Fruit fly (Drosophila melanogaster) whole organism, prepupa: ENCODE measurements around the gene Kyat.

Experiments used
- Blimp-1 ChIP-seq: fragments of 200-800 bp; sonication (Bioruptor generic); optimal IDR thresholded peaks from 3 replicates; lab custom pipeline; 2017; ENCODE audit warnings: missing biosample characterization, missing genetic modification characterization, mild to moderate bottlenecking, moderate library complexity, missing genetic modification reagents
- CG10631 ChIP-seq: fragments of 200-800 bp; sonication (Bioruptor generic); optimal IDR thresholded peaks from 2 replicates; lab custom pipeline; 2016; ENCODE audit warnings: missing biosample characterization, missing genetic modification characterization
- CG10669 ChIP-seq: fragments of 200-800 bp; sonication (Bioruptor generic); optimal IDR thresholded peaks from 3 replicates; lab custom pipeline; 2018; ENCODE audit warnings: missing biosample characterization, mild to moderate bottlenecking, missing genetic modification characterization, moderate library complexity
- CG11762 ChIP-seq: fragments of 200-800 bp; sonication (Bioruptor generic); optimal IDR thresholded peaks from 3 replicates; lab custom pipeline; 2016; ENCODE audit warnings: missing biosample characterization, missing genetic modification characterization; ENCODE audit not compliant: insufficient read depth
- CG15336 ChIP-seq: fragments of 200-800 bp; sonication (Bioruptor generic); IDR thresholded peaks from 2 replicates; pipeline ENCODE4 v1.3.6; 2022; ENCODE audit warnings: missing biosample characterization, missing genetic modification characterization
- CG1621 ChIP-seq: fragments of 200-800 bp; sonication (Bioruptor generic); optimal IDR thresholded peaks from 3 replicates; lab custom pipeline; 2018; ENCODE audit warnings: missing biosample characterization, mild to moderate bottlenecking, missing genetic modification characterization
- CG16779 ChIP-seq: fragments of 200-800 bp; sonication (Bioruptor generic); optimal IDR thresholded peaks from 3 replicates; lab custom pipeline; 2017; ENCODE audit warnings: missing biosample characterization, mild to moderate bottlenecking, missing genetic modification characterization
- CG3032 ChIP-seq: fragments of 200-800 bp; optimal IDR thresholded peaks from 2 replicates; lab custom pipeline; 2019; ENCODE audit warnings: missing biosample characterization, mild to moderate bottlenecking, missing genetic modification characterization, moderate library complexity
- CG31627 ChIP-seq: fragments of 200-800 bp; sonication (Bioruptor generic); optimal IDR thresholded peaks from 3 replicates; lab custom pipeline; 2016; ENCODE audit warnings: missing biosample characterization, missing genetic modification characterization
- CG32006 ChIP-seq: fragments of 200-800 bp; sonication (Bioruptor generic); optimal IDR thresholded peaks from 3 replicates; lab custom pipeline; 2017; ENCODE audit warnings: missing biosample characterization, mild to moderate bottlenecking, missing genetic modification characterization
- CG3919 ChIP-seq: fragments of 200-800 bp; sonication (Bioruptor generic); optimal IDR thresholded peaks from 3 replicates; lab custom pipeline; 2016; ENCODE audit warnings: missing biosample characterization, missing genetic modification characterization
- CG4318 ChIP-seq: fragments of 200-800 bp; sonication (Bioruptor generic); optimal IDR thresholded peaks from 3 replicates; lab custom pipeline; 2017; ENCODE audit warnings: missing biosample characterization, mild to moderate bottlenecking, missing genetic modification characterization
- CG6163 ChIP-seq: fragments of 200-800 bp; sonication (Bioruptor generic); IDR thresholded peaks from 3 replicates; pipeline ENCODE4 v1.3.6; 2022; ENCODE audit warnings: missing biosample characterization, missing genetic modification characterization
- CG6276 ChIP-seq: fragments of 200-800 bp; sonication (Bioruptor generic); optimal IDR thresholded peaks from 2 replicates; lab custom pipeline; 2017; ENCODE audit warnings: missing biosample characterization, mild to moderate bottlenecking, missing genetic modification characterization
- CG6792 ChIP-seq: fragments of 200-800 bp; sonication (Bioruptor generic); optimal IDR thresholded peaks from 3 replicates; lab custom pipeline; 2016; ENCODE audit warnings: missing biosample characterization, missing genetic modification characterization
- CG6808 ChIP-seq: fragments of 200-800 bp; sonication (Bioruptor generic); optimal IDR thresholded peaks from 3 replicates; lab custom pipeline; 2017; ENCODE audit warnings: missing biosample characterization, missing genetic modification characterization, mild to moderate bottlenecking, moderate library complexity, missing genetic modification reagents
- CG6854 ChIP-seq: fragments of 200-800 bp; sonication (Bioruptor generic); optimal IDR thresholded peaks from 2 replicates; lab custom pipeline; 2017; ENCODE audit warnings: missing biosample characterization, mild to moderate bottlenecking, missing genetic modification characterization
- CG7368 ChIP-seq: fragments of 200-800 bp; sonication (Bioruptor generic); optimal IDR thresholded peaks from 3 replicates; lab custom pipeline; 2016; ENCODE audit warnings: missing biosample characterization, missing genetic modification characterization
- CG8119 ChIP-seq: fragments of 200-800 bp; sonication (Bioruptor generic); IDR thresholded peaks from 3 replicates; pipeline ENCODE4 v1.3.6; 2022; ENCODE audit warnings: missing biosample characterization, missing genetic modification characterization
- CG8319 ChIP-seq: fragments of 200-800 bp; sonication (Bioruptor generic); optimal IDR thresholded peaks from 3 replicates; lab custom pipeline; 2016; ENCODE audit warnings: missing biosample characterization, missing genetic modification characterization
- CG8632 ChIP-seq: fragments of 200-800 bp; sonication (Bioruptor generic); optimal IDR thresholded peaks from 3 replicates; lab custom pipeline; 2016; ENCODE audit warnings: missing biosample characterization, missing genetic modification characterization
- Eip75B ChIP-seq: fragments of 200-800 bp; sonication (Bioruptor generic); optimal IDR thresholded peaks from 3 replicates; lab custom pipeline; 2016; ENCODE audit warnings: missing biosample characterization, missing genetic modification characterization
- Eip78C ChIP-seq: fragments of 200-800 bp; sonication (Bioruptor generic); peaks from one replicate; lab custom pipeline; 2016; ENCODE audit warnings: missing biosample characterization, missing genetic modification characterization
- Eip93F ChIP-seq: fragments of 200-800 bp; sonication (Bioruptor generic); optimal IDR thresholded peaks from 2 replicates; lab custom pipeline; 2016; ENCODE audit warnings: missing biosample characterization, mild to moderate bottlenecking, missing genetic modification characterization
- Ets21C ChIP-seq: fragments of 200-800 bp; sonication (Bioruptor generic); optimal IDR thresholded peaks from 3 replicates; lab custom pipeline; 2016; ENCODE audit warnings: missing biosample characterization, missing genetic modification characterization
- Ets96B ChIP-seq: fragments of 200-800 bp; optimal IDR thresholded peaks from 2 replicates; lab custom pipeline; 2019; ENCODE audit warnings: missing biosample characterization, mild to moderate bottlenecking, missing genetic modification characterization, moderate library complexity
- Gug ChIP-seq: fragments of 200-800 bp; sonication (Bioruptor generic); IDR thresholded peaks from 2 replicates; pipeline ENCODE4 v1.3.6; 2022; ENCODE audit warnings: missing biosample characterization, missing genetic modification characterization
- Hr38 ChIP-seq: sonication (Bioruptor generic); optimal IDR thresholded peaks from 2 replicates; lab custom pipeline; 2016; ENCODE audit warnings: missing biosample characterization, missing genetic modification characterization
- Met ChIP-seq: fragments of 200-800 bp; sonication (Bioruptor generic); optimal IDR thresholded peaks from 3 replicates; lab custom pipeline; 2016; ENCODE audit warnings: missing biosample characterization, missing genetic modification characterization
- OdsH ChIP-seq: fragments of 200-800 bp; sonication (Bioruptor generic); optimal IDR thresholded peaks from 3 replicates; lab custom pipeline; 2016; ENCODE audit warnings: missing biosample characterization, missing genetic modification characterization
- Smox ChIP-seq: fragments of 200-800 bp; sonication (Bioruptor generic); optimal IDR thresholded peaks from 3 replicates; lab custom pipeline; 2016; ENCODE audit warnings: missing biosample characterization, missing genetic modification characterization
- Sox102F ChIP-seq: fragments of 200-800 bp; sonication (Bioruptor generic); optimal IDR thresholded peaks from 2 replicates; lab custom pipeline; 2016; ENCODE audit warnings: missing biosample characterization, mild to moderate bottlenecking, missing genetic modification characterization
- Sox14 ChIP-seq: fragments of 200-800 bp; sonication (Bioruptor generic); optimal IDR thresholded peaks from 3 replicates; lab custom pipeline; 2016; ENCODE audit warnings: missing biosample characterization, missing genetic modification characterization
- cyc ChIP-seq: fragments of 200-800 bp; sonication (Bioruptor generic); optimal IDR thresholded peaks from 3 replicates; lab custom pipeline; 2016; ENCODE audit warnings: missing biosample characterization, missing genetic modification characterization
- dac ChIP-seq: fragments of 200-800 bp; sonication (Bioruptor generic); optimal IDR thresholded peaks from 2 replicates; lab custom pipeline; 2017; ENCODE audit warnings: missing biosample characterization, mild to moderate bottlenecking, missing genetic modification characterization
- dsx ChIP-seq: fragments of 200-800 bp; optimal IDR thresholded peaks from 3 replicates; lab custom pipeline; 2019; ENCODE audit warnings: missing biosample characterization, mild to moderate bottlenecking, missing genetic modification characterization, moderate library complexity; ENCODE audit not compliant: poor library complexity, severe bottlenecking
- eg ChIP-seq: fragments of 200-800 bp; sonication (Bioruptor generic); IDR thresholded peaks from 3 replicates; pipeline ENCODE4 v1.3.6; 2022; ENCODE audit warnings: missing biosample characterization, missing genetic modification characterization
- fd59A ChIP-seq: fragments of 200-800 bp; sonication (Bioruptor generic); optimal IDR thresholded peaks from 2 replicates; lab custom pipeline; 2017; ENCODE audit warnings: missing biosample characterization, mild to moderate bottlenecking, missing genetic modification characterization, missing genetic modification reagents
- fd85E ChIP-seq: fragments of 200-800 bp; sonication (Bioruptor generic); optimal IDR thresholded peaks from 3 replicates; lab custom pipeline; 2016; ENCODE audit warnings: missing biosample characterization, missing genetic modification characterization
- fkh ChIP-seq: fragments of 200-800 bp; sonication (Bioruptor generic); optimal IDR thresholded peaks from 3 replicates; lab custom pipeline; 2017; ENCODE audit warnings: missing biosample characterization, mild to moderate bottlenecking, missing genetic modification characterization, moderate library complexity
- lz ChIP-seq: fragments of 200-800 bp; sonication (Bioruptor generic); optimal IDR thresholded peaks from 3 replicates; lab custom pipeline; 2016; ENCODE audit warnings: missing biosample characterization, missing genetic modification characterization
- net ChIP-seq: fragments of 200-800 bp; sonication (Bioruptor generic); optimal IDR thresholded peaks from 3 replicates; lab custom pipeline; 2016; ENCODE audit warnings: missing biosample characterization, missing genetic modification characterization
- pdm3 ChIP-seq: fragments of 200-800 bp; sonication (Bioruptor generic); optimal IDR thresholded peaks from 3 replicates; lab custom pipeline; 2016; ENCODE audit warnings: missing biosample characterization, missing genetic modification characterization
- salr ChIP-seq, 2 experiments: fragments of 200-800 bp; sonication (Bioruptor generic); optimal IDR thresholded peaks; 3 replicates each; lab custom pipeline; 2016 to 2018; ENCODE audit warnings: missing biosample characterization in 2 of 2, missing genetic modification characterization in 2 of 2, mild to moderate bottlenecking in 1 of 2
- spab ChIP-seq: fragments of 200-800 bp; sonication (Bioruptor generic); optimal IDR thresholded peaks from 2 replicates; lab custom pipeline; 2017; ENCODE audit warnings: missing biosample characterization, mild to moderate bottlenecking, missing genetic modification characterization, missing genetic modification reagents
- svp ChIP-seq: fragments of 200-800 bp; sonication (Bioruptor generic); peaks from one replicate; lab custom pipeline; 2016; ENCODE audit warnings: missing biosample characterization, missing genetic modification characterization
- topi ChIP-seq: fragments of 200-800 bp; sonication (Bioruptor generic); optimal IDR thresholded peaks from 3 replicates; lab custom pipeline; 2016; ENCODE audit warnings: missing biosample characterization, missing genetic modification characterization
- vri ChIP-seq: fragments of 200-800 bp; sonication (Bioruptor generic); optimal IDR thresholded peaks from 3 replicates; lab custom pipeline; 2016; ENCODE audit warnings: missing biosample characterization, mild to moderate bottlenecking, missing genetic modification characterization

The Kyat gene

dm6 chr3R:11773999-11774397 lies 48.3 kb downstream of the Kyat start (continued):
- TF ChIP-seq CG3032 (tag; lab: Kevin White, UChicago) (peak; percentile 68), Hr38 (GFP tag; lab: Kevin White, UChicago) (no peak), Sox14 (GFP tag; lab: Kevin White, UChicago) (peak; percentile 24), dsx (GFP tag; lab: Kevin White, UChicago) (peak; percentile 66), CG6792 (GFP tag; lab: Kevin White, UChicago) (peak; percentile 49), salr (GFP tag; optimal IDR thresholded peaks at IDR 0.05; lab: Kevin White, UChicago) (peak in 1 of 2 experiments; percentile 34), Eip75B (peak; percentile 58), lz (GFP tag; lab: Kevin White, UChicago) (peak; percentile 43), Smox (GFP tag; lab: Kevin White, UChicago) (peak; percentile 40), CG6163 (no peak), fkh (GFP tag; lab: Kevin White, UChicago) (no peak), Sox102F (GFP tag; lab: Kevin White, UChicago) (peak; percentile 3), CG31627 (GFP tag; lab: Kevin White, UChicago) (peak; percentile 27), Ets21C (GFP tag; lab: Kevin White, UChicago) (no peak), svp (GFP tag; lab: Kevin White, UChicago) (no peak), CG10669 (GFP tag; lab: Kevin White, UChicago) (peak; percentile 38), pdm3 (GFP tag; lab: Kevin White, UChicago) (peak; percentile 36), CG10631 (GFP tag; lab: Kevin White, UChicago) (peak; percentile 53), Met (peak; percentile 52), CG6854 (no peak), vri (GFP tag; lab: Kevin White, UChicago) (no peak), eg (no peak), dac (GFP tag; lab: Kevin White, UChicago) (no peak), CG16779 (tag; lab: Kevin White, UChicago) (no peak), fd85E (GFP tag; lab: Kevin White, UChicago) (no peak), CG4318 (no peak), fd59A (GFP tag; lab: Kevin White, UChicago) (no peak), CG1621 (no peak), CG6808 (peak; percentile 47), net (GFP tag; lab: Kevin White, UChicago) (peak; percentile 41), Gug (GFP tag; lab: Robert Waterston, UW) (no peak), CG3919 (GFP tag; lab: Kevin White, UChicago) (peak; percentile 34), CG32006 (GFP tag; lab: Kevin White, UChicago) (peak; percentile 51), Blimp-1 (GFP tag; lab: Kevin White, UChicago) (no peak), CG8632 (GFP tag; lab: Kevin White, UChicago) (peak; percentile 21), OdsH (GFP tag; lab: Kevin White, UChicago) (peak; percentile 57)

dm6 chr3R:11773325-11773998 lies 48.8 kb downstream of the Kyat start:
- TF ChIP-seq CG15336 (GFP tag; lab: Robert Waterston, UW), result peak; percentile 38
- TF ChIP-seq CG10669 (GFP tag; lab: Kevin White, UChicago), result no peak
- peak; percentile 0 for TF ChIP-seq CG32006 (GFP tag; lab: Kevin White, UChicago)
- TF ChIP-seq pdm3 (GFP tag; lab: Kevin White, UChicago), result no peak
- no peak for TF ChIP-seq cyc
- TF ChIP-seq Sox14 (GFP tag; lab: Kevin White, UChicago), result no peak
- no peak for TF ChIP-seq CG10631 (GFP tag; lab: Kevin White, UChicago)
- TF ChIP-seq Ets96B (tag; lab: Kevin White, UChicago), result no peak
- no peak for TF ChIP-seq eg
- peak; percentile 50; the same call in 1 of the 3 replicates for TF ChIP-seq CG8119
- no peak for TF ChIP-seq salr (GFP tag; optimal IDR thresholded peaks at IDR 0.05; lab: Kevin White, UChicago)
- 0 out of 3 replicates have a peak, but pooled peaks have one; percentile 53 for TF ChIP-seq CG6163
- TF ChIP-seq CG7368, result no peak
- TF ChIP-seq lz (GFP tag; lab: Kevin White, UChicago), result no peak
- no peak for TF ChIP-seq Eip93F (GFP tag; lab: Kevin White, UChicago)
- TF ChIP-seq dac (GFP tag; lab: Kevin White, UChicago), result no peak
- TF ChIP-seq CG31627 (GFP tag; lab: Kevin White, UChicago), result no peak
- TF ChIP-seq Ets21C (GFP tag; lab: Kevin White, UChicago), result no peak
- no peak for TF ChIP-seq spab (GFP tag; lab: Kevin White, UChicago)
- no peak for TF ChIP-seq topi
- peak; percentile 27 for TF ChIP-seq CG6854
- no peak for TF ChIP-seq CG8319
- no peak for TF ChIP-seq CG11762 (GFP tag; lab: Kevin White, UChicago)
- TF ChIP-seq CG6276 (GFP tag; lab: Kevin White, UChicago), result no peak
- peak; percentile 44 for TF ChIP-seq CG1621
- no peak for TF ChIP-seq CG6808
- peak; percentile 37 for TF ChIP-seq Eip78C (GFP tag; lab: Kevin White, UChicago)
